Worm (Caenorhabditis elegans): ENCODE results near the gene C05C10.7.

C05C10.7 gene

DNA sequence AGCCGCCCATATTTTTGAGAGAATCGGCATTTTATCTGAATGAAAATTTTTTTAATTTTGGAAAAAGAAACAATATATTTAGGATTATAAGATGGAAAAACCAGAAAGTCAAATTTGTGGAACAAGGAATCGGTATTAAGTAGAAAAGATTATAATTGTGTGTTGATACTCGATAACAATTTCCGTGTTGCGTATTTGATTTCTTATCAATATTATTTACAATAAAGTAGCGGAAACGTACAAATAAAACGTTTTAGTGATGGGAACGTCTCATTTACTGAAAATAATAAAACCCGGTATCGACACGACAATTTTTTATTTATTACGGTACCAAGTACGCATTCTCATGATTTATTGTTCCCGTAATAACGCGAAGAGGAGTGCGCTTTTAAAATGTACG lies 1.9 kb downstream of the C05C10.7 start, which contains the start of gene C05C10.3:
Gene C05C10.3, minus strand, starts transcription at position 35 of the 400 bp plus-strand sequence.
- TF ChIP-seq aly-1 (tag; optimal IDR thresholded peaks at IDR 0.05): no peak
- TF ChIP-seq B0310.2 (tag; optimal IDR thresholded peaks at IDR 0.05): no peak
- TF ChIP-seq tra-4 (tag; optimal IDR thresholded peaks at IDR 0.05): no peak
- no peak for TF ChIP-seq hnd-1 (tag; optimal IDR thresholded peaks at IDR 0.05)
- TF ChIP-seq hmg-4 (GFP tag; optimal IDR thresholded peaks at IDR 0.05): no peak
- TF ChIP-seq ama-1 (optimal IDR thresholded peaks at IDR 0.05): no peak
- no peak for TF ChIP-seq pes-1 (GFP tag; IDR thresholded peaks at IDR 0.05)
- no peak for TF ChIP-seq scrt-1 (GFP tag; IDR thresholded peaks at IDR 0.05)

DNA sequence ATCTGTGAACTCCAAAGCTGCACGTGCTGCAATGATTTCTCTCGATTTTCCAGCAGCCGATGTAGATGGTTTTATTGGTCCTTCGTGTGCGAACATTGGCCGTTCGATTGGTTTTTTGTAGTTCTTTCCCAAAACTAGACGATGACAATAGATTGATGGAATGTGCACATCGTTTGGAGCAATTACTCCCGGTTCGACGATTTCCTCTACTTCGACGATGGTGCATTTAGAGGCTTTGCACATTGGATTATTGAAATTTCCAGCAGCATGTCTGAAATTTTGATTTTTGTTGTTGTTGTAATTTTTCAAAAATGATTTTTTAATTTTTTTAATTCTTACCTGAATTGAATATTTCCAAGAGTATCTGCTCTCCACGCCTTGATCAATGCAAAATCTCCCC lies 3.1 kb downstream of the C05C10.7 start:
- no peak for TF ChIP-seq sea-1 (GFP tag; conservative IDR thresholded peaks at IDR 0.05)
- TF ChIP-seq hmg-4 (GFP tag; optimal IDR thresholded peaks at IDR 0.05): no peak
- TF ChIP-seq ets-7 (tag; optimal IDR thresholded peaks at IDR 0.05): no peak
- TF ChIP-seq B0310.2 (tag; optimal IDR thresholded peaks at IDR 0.05): no peak
- no peak for TF ChIP-seq ceh-13 (GFP tag; optimal IDR thresholded peaks at IDR 0.05)
- TF ChIP-seq hmbx-1 (tag; optimal IDR thresholded peaks at IDR 0.05): no peak
- TF ChIP-seq ama-1 (optimal IDR thresholded peaks at IDR 0.05): no peak
- TF ChIP-seq tbx-11 (GFP tag; IDR thresholded peaks at IDR 0.05): no peak
- TF ChIP-seq F13C5.2 (tag; optimal IDR thresholded peaks at IDR 0.05): no peak
- TF ChIP-seq pes-1 (GFP tag; IDR thresholded peaks at IDR 0.05): no peak
- TF ChIP-seq tbx-37 (GFP tag; conservative IDR thresholded peaks at IDR 0.05): no peak
- TF ChIP-seq hnd-1 (tag; optimal IDR thresholded peaks at IDR 0.05): no peak
- no peak for TF ChIP-seq flt-1 (GFP tag; IDR thresholded peaks at IDR 0.05)
- TF ChIP-seq aly-1 (tag; optimal IDR thresholded peaks at IDR 0.05): no peak
- TF ChIP-seq scrt-1 (GFP tag; IDR thresholded peaks at IDR 0.05): no peak
- no peak for TF ChIP-seq ceh-36 (tag; optimal IDR thresholded peaks at IDR 0.05)
- no peak for TF ChIP-seq tra-4 (tag; optimal IDR thresholded peaks at IDR 0.05)

DNA sequence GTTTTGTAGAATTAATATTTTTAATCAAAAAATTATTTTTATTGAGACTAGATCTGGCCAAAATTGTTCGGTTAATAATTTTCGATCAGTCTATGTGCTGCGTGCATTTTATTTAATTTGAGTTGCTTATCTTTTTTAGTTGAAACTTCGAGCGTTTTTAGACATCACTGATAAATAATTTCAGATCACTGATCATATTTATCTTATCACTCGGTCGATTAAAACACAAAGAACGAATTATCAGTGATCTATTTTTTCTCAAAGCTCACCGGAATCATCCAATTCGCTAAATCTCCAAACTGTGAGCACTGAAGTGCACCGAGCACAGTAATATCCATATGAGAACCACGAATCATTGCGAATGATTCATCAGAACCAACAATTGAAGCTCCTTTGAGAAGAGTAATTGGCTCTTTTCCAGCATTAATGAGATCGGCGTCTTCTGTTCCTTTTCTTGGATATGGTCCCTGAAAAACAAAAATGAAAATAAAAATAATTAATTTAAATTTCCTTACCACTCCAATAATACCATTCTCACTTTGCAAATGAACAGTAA lies 3.6 kb downstream of the C05C10.7 start:
- no peak for TF ChIP-seq hmg-4 (GFP tag; optimal IDR thresholded peaks at IDR 0.05)
- TF ChIP-seq ceh-13 (GFP tag; optimal IDR thresholded peaks at IDR 0.05): no peak
- TF ChIP-seq sea-1 (GFP tag; conservative IDR thresholded peaks at IDR 0.05): no peak
- TF ChIP-seq ets-7 (tag; optimal IDR thresholded peaks at IDR 0.05): no peak
- TF ChIP-seq pes-1 (GFP tag; IDR thresholded peaks at IDR 0.05): no peak
- no peak for TF ChIP-seq hmbx-1 (tag; optimal IDR thresholded peaks at IDR 0.05)
- TF ChIP-seq flt-1 (GFP tag; IDR thresholded peaks at IDR 0.05): no peak
- no peak for TF ChIP-seq tbx-37 (GFP tag; conservative IDR thresholded peaks at IDR 0.05)
- no peak for TF ChIP-seq F13C5.2 (tag; optimal IDR thresholded peaks at IDR 0.05)

DNA sequence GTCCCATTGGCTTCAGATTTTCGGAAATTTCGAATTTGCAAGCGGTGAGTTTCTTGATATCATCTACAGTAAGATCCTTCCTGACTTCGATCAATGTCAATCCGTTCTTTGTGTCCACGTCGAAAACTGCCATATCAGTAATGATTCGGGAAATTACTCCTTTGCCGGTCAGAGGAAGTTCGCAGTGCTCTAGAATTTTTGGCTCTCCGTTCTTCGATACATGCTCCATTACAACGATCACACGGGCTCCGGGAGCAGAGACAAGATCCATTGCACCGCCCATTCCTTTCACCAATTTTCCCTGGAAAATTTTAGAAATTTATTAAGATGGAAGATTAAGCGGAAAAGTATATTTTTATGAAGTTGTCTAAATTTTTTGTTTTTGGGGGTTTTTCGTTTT lies 4.2 kb downstream of the C05C10.7 start:
- no peak for TF ChIP-seq hmbx-1 (tag; optimal IDR thresholded peaks at IDR 0.05)
- TF ChIP-seq tbx-11 (GFP tag; IDR thresholded peaks at IDR 0.05): no peak
- no peak for TF ChIP-seq ceh-13 (GFP tag; optimal IDR thresholded peaks at IDR 0.05)
- TF ChIP-seq ceh-36 (tag; optimal IDR thresholded peaks at IDR 0.05): no peak
- no peak for TF ChIP-seq ets-7 (tag; optimal IDR thresholded peaks at IDR 0.05)
- TF ChIP-seq F13C5.2 (tag; optimal IDR thresholded peaks at IDR 0.05): no peak

DNA sequence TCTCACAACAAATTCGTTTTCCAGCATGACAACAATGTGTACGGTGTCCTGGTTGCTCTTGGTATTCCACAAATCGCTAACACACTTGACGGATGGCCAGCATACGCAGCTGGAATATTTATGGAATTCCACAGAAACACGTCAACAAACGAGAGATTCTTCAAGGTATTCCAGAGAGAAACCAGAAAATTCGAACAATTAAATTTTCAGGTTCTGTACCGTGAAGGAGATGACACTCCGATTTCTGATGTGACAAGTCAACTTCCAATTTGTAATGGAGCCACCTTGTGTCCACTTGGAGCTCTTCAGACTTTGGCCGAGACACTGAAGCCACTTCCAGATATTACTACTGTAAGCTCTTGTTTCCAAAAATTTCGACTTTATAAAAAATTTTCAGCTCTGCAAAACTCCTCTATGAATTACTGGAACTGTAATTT lies 4.8 kb downstream of the C05C10.7 start:
- TF ChIP-seq ets-7 (tag; optimal IDR thresholded peaks at IDR 0.05): no peak
- no peak for TF ChIP-seq hmbx-1 (tag; optimal IDR thresholded peaks at IDR 0.05)
- no peak for TF ChIP-seq aly-1 (tag; optimal IDR thresholded peaks at IDR 0.05)
- no peak for TF ChIP-seq hnd-1 (tag; optimal IDR thresholded peaks at IDR 0.05)
- no peak for TF ChIP-seq pes-1 (GFP tag; IDR thresholded peaks at IDR 0.05)
- TF ChIP-seq flt-1 (GFP tag; IDR thresholded peaks at IDR 0.05): no peak
- no peak for TF ChIP-seq B0310.2 (tag; optimal IDR thresholded peaks at IDR 0.05)
- TF ChIP-seq hmg-4 (GFP tag; optimal IDR thresholded peaks at IDR 0.05): no peak
- no peak for TF ChIP-seq ceh-36 (tag; optimal IDR thresholded peaks at IDR 0.05)
- no peak for TF ChIP-seq tbx-11 (GFP tag; IDR thresholded peaks at IDR 0.05)
- no peak for TF ChIP-seq ceh-13 (GFP tag; optimal IDR thresholded peaks at IDR 0.05)
- no peak for TF ChIP-seq sea-1 (GFP tag; conservative IDR thresholded peaks at IDR 0.05)
- no peak for TF ChIP-seq tbx-37 (GFP tag; conservative IDR thresholded peaks at IDR 0.05)
- no peak for TF ChIP-seq tra-4 (tag; optimal IDR thresholded peaks at IDR 0.05)
- no peak for TF ChIP-seq F13C5.2 (tag; optimal IDR thresholded peaks at IDR 0.05)
- TF ChIP-seq scrt-1 (GFP tag; IDR thresholded peaks at IDR 0.05): no peak
- TF ChIP-seq ama-1 (optimal IDR thresholded peaks at IDR 0.05): no peak

DNA sequence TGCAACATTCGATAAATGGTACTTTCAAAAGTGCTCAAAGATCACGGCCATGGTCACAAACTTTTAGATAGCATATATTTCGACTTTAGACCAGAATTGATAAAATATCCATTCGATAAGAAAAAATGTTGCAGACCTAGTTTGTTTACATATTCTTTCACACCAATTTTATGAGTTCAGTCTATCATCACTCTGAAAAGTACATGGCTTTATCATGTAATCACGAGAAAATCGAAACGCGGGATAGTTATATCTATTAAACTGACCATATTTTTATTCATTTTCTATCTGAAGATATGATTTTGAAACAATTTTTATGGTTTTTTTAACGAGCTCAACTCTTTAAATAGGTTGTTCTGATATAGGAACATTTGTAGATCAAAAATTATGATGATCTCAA lies 7.3 kb downstream of the C05C10.7 start, which contains the start of gene pho-11:
Gene pho-11, plus strand, starts transcription at position 374 of the 400 bp plus-strand sequence.
- no peak for TF ChIP-seq hmg-4 (GFP tag; optimal IDR thresholded peaks at IDR 0.05)

DNA sequence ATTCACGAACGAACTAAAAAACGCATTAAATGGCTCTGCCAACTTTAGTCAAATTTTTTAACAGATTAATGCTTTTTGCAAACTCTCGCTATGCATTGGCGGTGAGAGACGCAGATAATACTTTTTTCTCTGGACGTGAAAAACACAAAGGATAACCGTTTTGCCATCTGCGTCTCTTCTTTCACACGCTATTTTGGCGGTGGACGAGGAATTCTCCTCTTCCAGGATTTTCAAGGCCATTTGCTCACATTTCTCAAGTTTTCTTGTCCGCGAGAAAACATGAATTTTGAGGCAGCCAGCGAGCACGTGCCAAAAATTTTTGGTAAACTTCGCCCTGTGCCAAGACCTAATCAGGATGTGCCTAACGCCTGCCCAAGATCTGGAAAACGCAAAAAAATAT lies 7.8 kb downstream of the C05C10.7 start:
- TF ChIP-seq ama-1 (optimal IDR thresholded peaks at IDR 0.05) (peak; percentile 21), F13C5.2 (tag; optimal IDR thresholded peaks at IDR 0.05) (peak; percentile 22), hnd-1 (tag; optimal IDR thresholded peaks at IDR 0.05) (no peak)

DNA sequence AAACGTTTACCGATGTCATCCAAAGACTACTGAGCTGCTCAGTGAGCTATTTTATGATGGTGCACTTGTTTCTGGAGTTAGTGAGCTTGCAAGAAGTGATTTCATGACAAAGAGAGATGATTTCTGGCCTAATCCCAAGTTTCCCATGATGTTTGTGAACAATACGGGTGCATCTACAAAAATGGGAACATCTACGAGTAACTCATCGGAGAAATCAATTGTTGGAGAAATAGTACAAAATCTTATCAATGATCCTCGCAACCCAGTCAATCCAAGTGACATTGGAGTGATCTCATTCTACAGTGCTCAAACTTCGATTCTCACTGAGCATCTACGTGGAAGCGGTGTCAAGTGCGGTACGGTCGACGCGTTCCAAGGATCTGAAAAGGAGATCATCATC lies 10.3 kb downstream of the C05C10.7 start:
- TF ChIP-seq flt-1 (GFP tag; IDR thresholded peaks at IDR 0.05): no peak
- TF ChIP-seq tra-4 (tag; optimal IDR thresholded peaks at IDR 0.05): no peak
- no peak for TF ChIP-seq hmg-4 (GFP tag; optimal IDR thresholded peaks at IDR 0.05)
- TF ChIP-seq ceh-13 (GFP tag; optimal IDR thresholded peaks at IDR 0.05): no peak
- TF ChIP-seq ceh-36 (tag; optimal IDR thresholded peaks at IDR 0.05): no peak
- no peak for TF ChIP-seq B0310.2 (tag; optimal IDR thresholded peaks at IDR 0.05)
- no peak for TF ChIP-seq tbx-37 (GFP tag; conservative IDR thresholded peaks at IDR 0.05)
- TF ChIP-seq ama-1 (optimal IDR thresholded peaks at IDR 0.05): no peak
- no peak for TF ChIP-seq aly-1 (tag; optimal IDR thresholded peaks at IDR 0.05)
- no peak for TF ChIP-seq hmbx-1 (tag; optimal IDR thresholded peaks at IDR 0.05)
- TF ChIP-seq tbx-11 (GFP tag; IDR thresholded peaks at IDR 0.05): no peak
- no peak for TF ChIP-seq ets-7 (tag; optimal IDR thresholded peaks at IDR 0.05)
- TF ChIP-seq sea-1 (GFP tag; conservative IDR thresholded peaks at IDR 0.05): no peak
- TF ChIP-seq hnd-1 (tag; optimal IDR thresholded peaks at IDR 0.05): no peak
- TF ChIP-seq pes-1 (GFP tag; IDR thresholded peaks at IDR 0.05): no peak
- no peak for TF ChIP-seq scrt-1 (GFP tag; IDR thresholded peaks at IDR 0.05)
- no peak for TF ChIP-seq F13C5.2 (tag; optimal IDR thresholded peaks at IDR 0.05)

Data from whole organism, early embryonic.